Worm (Caenorhabditis elegans) whole organism, mixed stage, embryonic: ENCODE measurements around the gene faxc-2.

Experiments used
- M03D4.4 ChIP-seq: sonication (generic microtip); optimal IDR thresholded peaks from 2 replicates; lab custom pipeline; 2017; ENCODE audit warnings: mild to moderate bottlenecking, missing genetic modification characterization, missing compliant biosample characterization
- bed-3 ChIP-seq: fragments of 200-800 bp; sonication (Bioruptor generic); optimal IDR thresholded peaks from 3 replicates; lab custom pipeline; 2018; ENCODE audit warnings: mild to moderate bottlenecking, missing genetic modification characterization, moderate library complexity, missing compliant biosample characterization
- blmp-1 ChIP-seq: fragments of 150-350 bp; optimal IDR thresholded peaks from 2 replicates; lab custom pipeline; 2014; ENCODE audit warnings: missing biosample characterization, missing genetic modification characterization
- ceh-43 ChIP-seq: fragments of 200-800 bp; sonication (Bioruptor generic); optimal IDR thresholded peaks from 2 replicates; lab custom pipeline; 2018; ENCODE audit warnings: mild to moderate bottlenecking, missing genetic modification characterization, moderate library complexity, missing compliant biosample characterization
- ceh-83 ChIP-seq: fragments of 200-800 bp; sonication (Bioruptor generic); optimal IDR thresholded peaks from 2 replicates; lab custom pipeline; 2018; ENCODE audit warnings: mild to moderate bottlenecking, missing genetic modification characterization, missing compliant biosample characterization
- ces-1 ChIP-seq: fragments of 150-350 bp; optimal IDR thresholded peaks from 2 replicates; lab custom pipeline; 2014; ENCODE audit warnings: missing biosample characterization, missing genetic modification reagents, missing genetic modification characterization
- cnd-1 ChIP-seq: fragments of 200-800 bp; sonication (Bioruptor generic); optimal IDR thresholded peaks from 2 replicates; lab custom pipeline; 2018; ENCODE audit warnings: mild to moderate bottlenecking, missing genetic modification characterization, missing compliant biosample characterization
- drap-1 ChIP-seq: fragments of 200-800 bp; sonication (Bioruptor generic); optimal IDR thresholded peaks from 3 replicates; lab custom pipeline; 2018; ENCODE audit warnings: mild to moderate bottlenecking, missing genetic modification characterization, missing compliant biosample characterization
- elt-1 ChIP-seq: sonication (generic microtip); optimal IDR thresholded peaks from 2 replicates; lab custom pipeline; 2017; ENCODE audit warnings: missing genetic modification characterization, mild to moderate bottlenecking, missing compliant biosample characterization, antibody characterized with exemption, moderate library complexity, borderline replicate concordance; ENCODE audit not compliant: insufficient read depth
- elt-3 ChIP-seq: fragments of 150-350 bp; optimal IDR thresholded peaks from 2 replicates; lab custom pipeline; 2014; ENCODE audit warnings: missing biosample characterization, missing genetic modification characterization
- flh-1 ChIP-seq: fragments of 200-800 bp; sonication (Bioruptor generic); optimal IDR thresholded peaks from 2 replicates; lab custom pipeline; 2018; ENCODE audit warnings: mild to moderate bottlenecking, missing genetic modification characterization, moderate library complexity, missing compliant biosample characterization
- ham-2 ChIP-seq: fragments of 200-800 bp; sonication (Bioruptor generic); optimal IDR thresholded peaks from 2 replicates; lab custom pipeline; 2018; ENCODE audit warnings: mild to moderate bottlenecking, missing genetic modification characterization, missing compliant biosample characterization
- hlh-1 ChIP-seq: fragments of 150-350 bp; optimal IDR thresholded peaks from 2 replicates; lab custom pipeline; 2014; ENCODE audit warnings: missing biosample characterization, missing genetic modification reagents, missing genetic modification characterization
- lin-13 ChIP-seq: fragments of 150-350 bp; optimal IDR thresholded peaks from 2 replicates; lab custom pipeline; 2014; ENCODE audit warnings: missing biosample characterization, missing genetic modification characterization
- lin-32 ChIP-seq: fragments of 200-800 bp; sonication (Bioruptor generic); optimal IDR thresholded peaks from 2 replicates; lab custom pipeline; 2018; ENCODE audit warnings: mild to moderate bottlenecking, missing genetic modification characterization, missing compliant biosample characterization
- lsy-2 ChIP-seq: fragments of 150-350 bp; optimal IDR thresholded peaks from 2 replicates; lab custom pipeline; 2014; ENCODE audit warnings: missing biosample characterization, missing genetic modification characterization
- mab-5 ChIP-seq: fragments of 150-350 bp; optimal IDR thresholded peaks from 2 replicates; lab custom pipeline; 2014; ENCODE audit warnings: missing biosample characterization, missing genetic modification characterization
- mep-1 ChIP-seq: fragments of 150-350 bp; optimal IDR thresholded peaks from 2 replicates; lab custom pipeline; 2017; ENCODE audit warnings: missing biosample characterization, missing genetic modification reagents, missing genetic modification characterization, inconsistent platforms
- mls-2 ChIP-seq: sonication (generic microtip); optimal IDR thresholded peaks from 2 replicates; lab custom pipeline; 2016; ENCODE audit warnings: mild to moderate bottlenecking, missing genetic modification characterization, moderate library complexity, missing compliant biosample characterization
- nhr-12 ChIP-seq: fragments of 150-350 bp; optimal IDR thresholded peaks from 2 replicates; lab custom pipeline; 2014; ENCODE audit warnings: missing biosample characterization, missing genetic modification characterization
- nhr-237 ChIP-seq: fragments of 150-350 bp; optimal IDR thresholded peaks from 2 replicates; lab custom pipeline; 2014; ENCODE audit warnings: missing biosample characterization, missing genetic modification characterization
- nhr-28 ChIP-seq: fragments of 150-350 bp; optimal IDR thresholded peaks from 2 replicates; lab custom pipeline; 2014; ENCODE audit warnings: missing biosample characterization, missing genetic modification characterization
- nhr-76 ChIP-seq: sonication (generic microtip); optimal IDR thresholded peaks from 2 replicates; lab custom pipeline; 2017; ENCODE audit warnings: missing biosample characterization, missing genetic modification characterization
- pha-4 ChIP-seq: fragments of 150-350 bp; optimal IDR thresholded peaks from 2 replicates; lab custom pipeline; 2018; ENCODE audit warnings: missing biosample characterization, missing genetic modification reagents, missing genetic modification characterization
- snpc-4 ChIP-seq: fragments of 150-350 bp; optimal IDR thresholded peaks from 2 replicates; lab custom pipeline; 2014; ENCODE audit warnings: missing biosample characterization, missing genetic modification characterization
- tbx-8 ChIP-seq: fragments of 200-800 bp; sonication (Bioruptor generic); optimal IDR thresholded peaks from 2 replicates; lab custom pipeline; 2018; ENCODE audit warnings: mild to moderate bottlenecking, missing genetic modification characterization, moderate library complexity, missing compliant biosample characterization
- unc-120 ChIP-seq: sonication (generic microtip); optimal IDR thresholded peaks from 2 replicates; lab custom pipeline; 2017; ENCODE audit warnings: missing genetic modification characterization, missing compliant biosample characterization; ENCODE audit not compliant: poor library complexity, severe bottlenecking
- unc-39 ChIP-seq: fragments of 150-350 bp; optimal IDR thresholded peaks from 2 replicates; lab custom pipeline; 2014; ENCODE audit warnings: missing biosample characterization, missing genetic modification characterization
- unc-62 ChIP-seq: fragments of 150-350 bp; optimal IDR thresholded peaks from 2 replicates; lab custom pipeline; 2014; ENCODE audit warnings: missing biosample characterization, missing genetic modification reagents, missing genetic modification characterization
- ztf-11 ChIP-seq: fragments of 150-350 bp; optimal IDR thresholded peaks from 2 replicates; lab custom pipeline; 2014; ENCODE audit warnings: missing biosample characterization, missing genetic modification characterization

faxc-2 gene

DNA sequence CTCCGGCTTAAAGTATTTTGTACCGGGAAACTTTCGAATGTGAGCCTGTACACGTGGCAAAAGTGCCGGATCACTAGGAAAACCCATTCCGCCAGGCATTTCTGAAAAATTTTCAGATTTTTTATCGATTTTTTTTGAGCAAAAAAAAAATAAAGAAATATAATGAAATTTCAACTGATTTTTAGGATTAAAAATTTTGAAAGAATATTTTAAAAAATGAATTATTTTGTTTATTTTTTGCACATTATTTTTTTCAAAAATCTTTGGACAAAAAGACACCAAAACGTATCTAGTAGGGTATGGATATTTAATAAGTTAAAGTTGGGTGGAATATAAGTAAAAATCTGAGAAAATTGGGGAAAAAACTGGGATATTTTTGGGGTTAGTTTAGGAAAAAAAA lies 11.7 kb downstream of the faxc-2 start, which contains the start of gene mac-1:
Gene mac-1 (minus strand): TSS at position 101 of the 400 bp plus-strand sequence.
- TF ChIP-seq bed-3 (GFP tag; lab: Kevin White, UChicago) (no peak), blmp-1 (tag; lab: Kevin White, UChicago) (no peak), pha-4 (tag; lab: Kevin White, UChicago) (no peak)

ce11 chrII:13321235-13321634 lies 12.1 kb downstream of the faxc-2 start:
- no peak for TF ChIP-seq elt-3 (tag; lab: Kevin White, UChicago)
- TF ChIP-seq ceh-43 (GFP tag; lab: Kevin White, UChicago), result no peak
- TF ChIP-seq nhr-76 (tag; lab: Kevin White, UChicago), result no peak
- TF ChIP-seq lsy-2 (tag; lab: Kevin White, UChicago), result no peak
- TF ChIP-seq lin-13 (tag; lab: Kevin White, UChicago), result no peak
- TF ChIP-seq M03D4.4 (tag; lab: Kevin White, UChicago), result no peak
- no peak for TF ChIP-seq bed-3 (GFP tag; lab: Kevin White, UChicago)
- no peak for TF ChIP-seq nhr-28 (tag; lab: Kevin White, UChicago)
- TF ChIP-seq elt-1, result no peak
- TF ChIP-seq ztf-11 (tag; lab: Kevin White, UChicago), result no peak
- TF ChIP-seq nhr-12 (tag; lab: Kevin White, UChicago), result no peak
- no peak for TF ChIP-seq ceh-83 (GFP tag; lab: Kevin White, UChicago)
- no peak for TF ChIP-seq unc-62 (GFP tag; lab: Kevin White, UChicago)
- TF ChIP-seq ham-2 (GFP tag; lab: Kevin White, UChicago), result no peak
- TF ChIP-seq lin-32 (GFP tag; lab: Kevin White, UChicago), result no peak
- no peak for TF ChIP-seq drap-1

DNA sequence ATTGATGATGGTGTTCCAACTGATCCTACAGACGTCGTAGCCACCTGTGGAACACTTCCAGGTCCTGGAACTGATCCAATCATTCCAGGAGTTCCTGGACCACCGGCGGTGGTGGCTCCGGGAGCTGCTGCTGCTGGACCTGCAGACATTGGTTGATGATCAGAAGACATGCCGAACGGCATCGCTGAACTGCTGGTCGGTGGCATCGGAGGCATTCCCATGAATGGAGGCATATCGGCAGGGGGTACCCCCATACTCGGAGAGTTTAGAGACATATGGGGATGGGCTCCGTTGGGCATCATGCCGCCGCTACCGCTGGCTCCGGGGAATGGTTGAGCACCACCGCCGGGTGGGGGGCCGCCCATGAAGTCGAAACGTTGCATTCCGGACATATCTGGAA lies 16.2 kb downstream of the faxc-2 start:
- no peak for TF ChIP-seq drap-1
- peak; percentile 39 for TF ChIP-seq ceh-83 (GFP tag; lab: Kevin White, UChicago)
- TF ChIP-seq elt-3 (tag; lab: Kevin White, UChicago), result no peak
- no peak for TF ChIP-seq nhr-237
- no peak for TF ChIP-seq hlh-1 (tag; lab: Kevin White, UChicago)
- no peak for TF ChIP-seq snpc-4
- no peak for TF ChIP-seq ceh-43 (GFP tag; lab: Kevin White, UChicago)
- TF ChIP-seq, all 35 proteins: peak for 1

ce11 chrII:13326478-13326877 lies 17.4 kb downstream of the faxc-2 start:
- no peak for TF ChIP-seq lin-32 (GFP tag; lab: Kevin White, UChicago)
- no peak for TF ChIP-seq unc-39
- no peak for TF ChIP-seq lin-13 (tag; lab: Kevin White, UChicago)
- TF ChIP-seq mep-1 (tag; lab: Kevin White, UChicago), result no peak
- TF ChIP-seq blmp-1 (tag; lab: Kevin White, UChicago), result no peak
- TF ChIP-seq nhr-76 (tag; lab: Kevin White, UChicago), result no peak
- no peak for TF ChIP-seq flh-1 (GFP tag; lab: Kevin White, UChicago)
- no peak for TF ChIP-seq tbx-8 (GFP tag; lab: Kevin White, UChicago)
- no peak for TF ChIP-seq nhr-237
- TF ChIP-seq mab-5 (tag; lab: Kevin White, UChicago), result no peak
- no peak for TF ChIP-seq mls-2
- no peak for TF ChIP-seq ces-1
- TF ChIP-seq cnd-1 (tag; lab: Kevin White, UChicago), result no peak
- no peak for TF ChIP-seq unc-120

- no peak for TF ChIP-seq M03D4.4 (tag; lab: Kevin White, UChicago)
- TF ChIP-seq blmp-1 (tag; lab: Kevin White, UChicago), result no peak
- TF ChIP-seq nhr-28 (tag; lab: Kevin White, UChicago), result no peak
- no peak for TF ChIP-seq snpc-4
- TF ChIP-seq mep-1 (tag; lab: Kevin White, UChicago), result no peak
Observed at ce11 chrII:13330359-13330758, 21.3 kb downstream of the faxc-2 start, which contains the start of gene sam-10. Gene sam-10 (minus strand): TSS chrII:13330525.
